Worm (Caenorhabditis elegans) whole organism, L4 larva: ENCODE data around the gene rhgf-1.

Experiments
- ZK546.5 ChIP-seq, 2 experiments: sonication (generic microtip); optimal IDR thresholded peaks; 2 replicates each; lab custom pipeline; 2017; ENCODE audit warnings: missing biosample characterization in 2 of 2, missing genetic modification characterization in 2 of 2
- ama-1 ChIP-seq: fragments of 150-350 bp; optimal IDR thresholded peaks from 2 replicates; lab custom pipeline; 2014; ENCODE audit warnings: inconsistent platforms, mixed read lengths
- ces-1 ChIP-seq: fragments of 150-350 bp; sonication (generic microtip); optimal IDR thresholded peaks from 4 replicates; lab custom pipeline; 2014; ENCODE audit warnings: missing biosample characterization, missing genetic modification reagents, missing genetic modification characterization
- egl-27 ChIP-seq: sonication (generic microtip); optimal IDR thresholded peaks from 3 replicates; lab custom pipeline; 2017; ENCODE audit warnings: missing biosample characterization, missing genetic modification reagents, missing genetic modification characterization
- fkh-10 ChIP-seq: fragments of 150-350 bp; optimal IDR thresholded peaks from 2 replicates; lab custom pipeline; 2014; ENCODE audit warnings: missing biosample characterization, missing genetic modification reagents, missing genetic modification characterization
- lin-13 ChIP-seq: fragments of 150-350 bp; optimal IDR thresholded peaks from 2 replicates; lab custom pipeline; 2014; ENCODE audit warnings: missing biosample characterization, missing genetic modification reagents, missing genetic modification characterization
- lin-15B ChIP-seq: fragments of 150-350 bp; sonication (generic microtip); optimal IDR thresholded peaks from 3 replicates; lab custom pipeline; 2014; ENCODE audit warnings: missing biosample characterization, missing genetic modification characterization
- nhr-48 ChIP-seq: sonication (generic microtip); optimal IDR thresholded peaks from 2 replicates; lab custom pipeline; 2016; ENCODE audit warnings: mild to moderate bottlenecking, missing genetic modification characterization, missing compliant biosample characterization
- nhr-77 ChIP-seq: fragments of 150-350 bp; optimal IDR thresholded peaks from 2 replicates; lab custom pipeline; 2014; ENCODE audit warnings: missing biosample characterization, missing genetic modification characterization
- pha-4 ChIP-seq, 2 experiments: fragments of 150-350 bp in 1 of 2; fragments of 200-800 bp in 1 of 2; sonication (Bioruptor generic) in 1 of 2; IDR thresholded peaks in 1 of 2; optimal IDR thresholded peaks in 1 of 2; 2 replicates each; pipeline versions ENCODE4 v1.3.6 to Lab custom; 2014 to 2022; ENCODE audit warnings: missing genetic modification characterization in 2 of 2, missing genetic modification reagents in 2 of 2, missing biosample characterization in 1 of 2, missing compliant biosample characterization in 1 of 2
- unc-62 ChIP-seq, 3 experiments: fragments of 150-350 bp in 1 of 3; sonication (generic microtip); optimal IDR thresholded peaks in 2 of 3; peaks in 1 of 3; 1 replicate in 1 of 3; 2 replicates in 2 of 3; lab custom pipeline; 2014 to 2017; ENCODE audit warnings: missing biosample characterization in 3 of 3, missing genetic modification characterization in 3 of 3, missing genetic modification reagents in 3 of 3, missing genotype in 1 of 3

ce11 chrX:10748145-10748544 is 36.5 kb upstream of the rhgf-1 start:
- TF ChIP-seq nhr-77 (tag; lab: Kevin White, UChicago), result peak; percentile 20
- TF ChIP-seq ama-1 (lab: Kevin White, UChicago), result no peak
- TF ChIP-seq pha-4 (GFP tag; IDR thresholded peaks at IDR 0.05; lab: Robert Waterston, UW), result no peak
- no peak for TF ChIP-seq pha-4 (tag; optimal IDR thresholded peaks at IDR 0.05; lab: Kevin White, UChicago)
- TF ChIP-seq nhr-48 (tag; lab: Kevin White, UChicago), result no peak
- TF ChIP-seq lin-13 (GFP tag; lab: Kevin White, UChicago), result no peak
- TF ChIP-seq ZK546.5 (tag; optimal IDR thresholded peaks at IDR 0.05; lab: Kevin White, UChicago), result no peak
- TF ChIP-seq fkh-10 (GFP tag; lab: Kevin White, UChicago), result no peak
- TF ChIP-seq lin-15B (tag; lab: Kevin White, UChicago), result no peak
- no peak for TF ChIP-seq unc-62 (GFP tag; optimal IDR thresholded peaks at IDR 0.05 in 1 of 2; lab: Kevin White, UChicago)
- no peak for TF ChIP-seq unc-62 (tag; optimal IDR thresholded peaks at IDR 0.05; lab: Kevin White, UChicago)
- TF ChIP-seq ces-1 (GFP tag; lab: Kevin White, UChicago), result no peak
- no peak for TF ChIP-seq egl-27 (tag; lab: Kevin White, UChicago)
